Fruit fly (Drosophila melanogaster): ENCODE results near the gene CG18223.

Gene CG18223

DNA sequence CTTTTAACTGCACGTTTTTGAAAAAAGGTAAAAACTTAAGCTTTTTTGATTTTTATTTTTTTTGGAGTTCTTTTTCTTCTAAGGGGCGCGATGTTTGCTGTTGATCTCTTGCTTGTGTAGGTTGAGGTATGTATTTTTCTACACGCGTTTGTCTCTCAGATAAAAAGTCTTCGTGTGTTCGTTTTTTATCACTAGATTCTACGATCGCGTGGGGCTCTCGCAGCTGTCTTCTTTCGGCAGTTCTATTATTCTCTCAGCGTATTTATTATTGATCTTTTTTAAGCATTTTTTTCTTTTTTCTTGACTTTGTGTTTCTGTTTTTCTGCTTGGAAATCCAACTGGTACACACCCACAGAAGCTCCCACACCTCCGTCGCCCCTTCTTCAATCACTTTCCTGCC lies 25.0 kb downstream of the CG18223 start (continued):
- no peak for TF ChIP-seq danr (GFP tag; IDR thresholded peaks at IDR 0.05)
- no peak for TF ChIP-seq Gsc (GFP tag; IDR thresholded peaks at IDR 0.05)
- no peak for TF ChIP-seq vvl (GFP tag; IDR thresholded peaks at IDR 0.05)
- no peak for TF ChIP-seq CG11695 (GFP tag; IDR thresholded peaks at IDR 0.05)
- TF ChIP-seq gt (GFP tag; IDR thresholded peaks at IDR 0.05), result no peak
- no peak for TF ChIP-seq CG31365 (tag; optimal IDR thresholded peaks at IDR 0.05)
- no peak for TF ChIP-seq CG8290 (GFP tag; optimal IDR thresholded peaks at IDR 0.05)
- no peak for TF ChIP-seq CG8290 (tag; optimal IDR thresholded peaks at IDR 0.05)
- no peak for TF ChIP-seq HLH4C (GFP tag; IDR thresholded peaks at IDR 0.05; ENCODE audit: partially characterized antibody)
- no peak for TF ChIP-seq CG7556 (GFP tag; optimal IDR thresholded peaks at IDR 0.05)
- TF ChIP-seq pzg (GFP tag; optimal IDR thresholded peaks at IDR 0.05), result no peak
- TF ChIP-seq exex (tag; optimal IDR thresholded peaks at IDR 0.05), result peak; percentile 6
- no peak for TF ChIP-seq knrl (GFP tag; IDR thresholded peaks at IDR 0.05; ENCODE audit: partially characterized antibody)
- TF ChIP-seq CG1602 (GFP tag; optimal IDR thresholded peaks at IDR 0.05), result no peak
- TF ChIP-seq CG9437 (GFP tag; optimal IDR thresholded peaks at IDR 0.05), result no peak
- TF ChIP-seq Mad (GFP tag; optimal IDR thresholded peaks at IDR 0.05), result no peak
- no peak for TF ChIP-seq Dfd (GFP tag; optimal IDR thresholded peaks at IDR 0.05)
- TF ChIP-seq gsb (GFP tag; IDR thresholded peaks at IDR 0.05), result no peak
- TF ChIP-seq CG10209 (GFP tag; optimal IDR thresholded peaks at IDR 0.05), result no peak
- no peak for TF ChIP-seq CG12659 (GFP tag; optimal IDR thresholded peaks at IDR 0.05)
- no peak for TF ChIP-seq CG6175 (GFP tag; IDR thresholded peaks at IDR 0.05)
- TF ChIP-seq Hr3 (GFP tag; optimal IDR thresholded peaks at IDR 0.05), result no peak
- no peak for TF ChIP-seq CG18476 (GFP tag; optimal IDR thresholded peaks at IDR 0.05)
- TF ChIP-seq shn (GFP tag; optimal IDR thresholded peaks at IDR 0.05), result no peak
- TF ChIP-seq BtbVII (GFP tag; optimal IDR thresholded peaks at IDR 0.05), result peak; percentile 31
- no peak for TF ChIP-seq CG6254 (GFP tag; optimal IDR thresholded peaks at IDR 0.05)
- no peak for TF ChIP-seq nom (GFP tag; optimal IDR thresholded peaks at IDR 0.05)
- TF ChIP-seq CG4820 (GFP tag; optimal IDR thresholded peaks at IDR 0.05), result no peak
- no peak for TF ChIP-seq CG8089 (GFP tag; optimal IDR thresholded peaks at IDR 0.05)
- no peak for TF ChIP-seq CG11093 (GFP tag; IDR thresholded peaks at IDR 0.05)
- TF ChIP-seq CG7271 (tag; optimal IDR thresholded peaks at IDR 0.05), result no peak
- no peak for TF ChIP-seq CG4328 (GFP tag; optimal IDR thresholded peaks at IDR 0.05)
- TF ChIP-seq gce (GFP tag; IDR thresholded peaks at IDR 0.05), result no peak
- TF ChIP-seq D19A (tag; optimal IDR thresholded peaks at IDR 0.05), result no peak
- TF ChIP-seq CG31441 (GFP tag; IDR thresholded peaks at IDR 0.05), result no peak
- no peak for TF ChIP-seq Sry-β (GFP tag; optimal IDR thresholded peaks at IDR 0.05)
- no peak for TF ChIP-seq CG1233 (GFP tag; optimal IDR thresholded peaks at IDR 0.05)
- no peak for TF ChIP-seq z (GFP tag; IDR thresholded peaks at IDR 0.05)
- TF ChIP-seq phol (tag; optimal IDR thresholded peaks at IDR 0.05), result no peak
- no peak for TF ChIP-seq CHES-1-like (GFP tag; optimal IDR thresholded peaks at IDR 0.05)
- TF ChIP-seq CG8765 (GFP tag; IDR thresholded peaks at IDR 0.05), result no peak
- TF ChIP-seq CG7357 (GFP tag; IDR thresholded peaks at IDR 0.05), result no peak
- peak; percentile 61 for TF ChIP-seq sqz (GFP tag; optimal IDR thresholded peaks at IDR 0.05)
- TF ChIP-seq Pdp1 (GFP tag; optimal IDR thresholded peaks at IDR 0.05), result no peak
- TF ChIP-seq Dbx (GFP tag; IDR thresholded peaks at IDR 0.05), result no peak
- no peak for TF ChIP-seq da (GFP tag; optimal IDR thresholded peaks at IDR 0.05)
- TF ChIP-seq CG8359 (GFP tag; optimal IDR thresholded peaks at IDR 0.05; ENCODE audit: borderline replicate concordance), result no peak
- no peak for TF ChIP-seq CG11723 (GFP tag; optimal IDR thresholded peaks at IDR 0.05)
- no peak for TF ChIP-seq pnt (GFP tag; optimal IDR thresholded peaks at IDR 0.05)
- no peak for TF ChIP-seq wor (GFP tag; IDR thresholded peaks at IDR 0.05)
- peak; percentile 21 for TF ChIP-seq CG10543 (GFP tag; optimal IDR thresholded peaks at IDR 0.05)
- TF ChIP-seq grn (GFP tag; optimal IDR thresholded peaks at IDR 0.05), result no peak
- no peak for TF ChIP-seq Ravus (GFP tag; IDR thresholded peaks at IDR 0.05)
